Worm (Caenorhabditis elegans) whole organism, dauer: ENCODE measurements around the gene tni-3.

ENCODE experiments used
- unc-62 ChIP-seq: sonication (generic microtip); optimal IDR thresholded peaks from 2 replicates; lab custom pipeline; 2017; ENCODE audit warnings: missing biosample characterization, missing genetic modification reagents, missing genetic modification characterization

Gene tni-3

ce11 chrV:16808168-16808567, 26.8 kb downstream of the tni-3 start:
- TF ChIP-seq unc-62 (GFP tag; lab: Kevin White, UChicago): no peak

- no peak for TF ChIP-seq unc-62 (GFP tag; lab: Kevin White, UChicago)
These were observed 30.1 kb downstream of the tni-3 start for ce11 chrV:16804795-16805194.

- TF ChIP-seq unc-62 (GFP tag; lab: Kevin White, UChicago): no peak
These were observed 32.4 kb downstream of the tni-3 start, which contains the start of gene cand-1 for ce11 chrV:16802572-16802971. TSS of gene cand-1 (plus strand) at chrV:16802872.

- TF ChIP-seq unc-62 (GFP tag; lab: Kevin White, UChicago): no peak
These were observed 34.4 kb downstream of the tni-3 start for ce11 chrV:16800484-16800883.

ce11 chrV:16794828-16795354, 40.0 kb downstream of the tni-3 start, which contains the start of the genes ctps-1 and pus-1:
TSS of gene ctps-1 (plus strand) at chrV:16794878.
TSS of gene pus-1 (minus strand) at chrV:16794952.
- TF ChIP-seq unc-62 (GFP tag; lab: Kevin White, UChicago): no peak

- no peak for TF ChIP-seq unc-62 (GFP tag; lab: Kevin White, UChicago)
These were observed 40.8 kb downstream of the tni-3 start for ce11 chrV:16794079-16794478.

ce11 chrV:16793312-16793711, 41.6 kb downstream of the tni-3 start:
- no peak for TF ChIP-seq unc-62 (GFP tag; lab: Kevin White, UChicago)

ce11 chrV:16792717-16793116, 42.2 kb downstream of the tni-3 start:
- no peak for TF ChIP-seq unc-62 (GFP tag; lab: Kevin White, UChicago)

ce11 chrV:16788967-16789366, 46.0 kb downstream of the tni-3 start, which contains the start of gene immt-2:
TSS of gene immt-2 (plus strand) at chrV:16789267.
- no peak for TF ChIP-seq unc-62 (GFP tag; lab: Kevin White, UChicago)

ce11 chrV:16786012-16786411, 48.9 kb downstream of the tni-3 start:
- TF ChIP-seq unc-62 (GFP tag; lab: Kevin White, UChicago): no peak

- no peak for TF ChIP-seq unc-62 (GFP tag; lab: Kevin White, UChicago)
These were observed 50.1 kb downstream of the tni-3 start for ce11 chrV:16784806-16785205.
